Fruit fly (Drosophila melanogaster) whole organism, embryonic: ENCODE data around the gene Jon99Ciii.

Source experiments
- B-H2 ChIP-seq: fragments of 200-800 bp; sonication (Bioruptor generic); optimal IDR thresholded peaks from 2 replicates; lab custom pipeline; 2018; ENCODE audit warnings: missing biosample characterization, mild to moderate bottlenecking, missing genetic modification characterization
- CG10209 ChIP-seq: fragments of 200-800 bp; sonication (Bioruptor generic); optimal IDR thresholded peaks from 3 replicates; lab custom pipeline; 2017; ENCODE audit warnings: missing biosample characterization, mild to moderate bottlenecking, missing genetic modification characterization, missing genetic modification reagents
- CG10543 ChIP-seq: fragments of 200-800 bp; sonication (Bioruptor generic); optimal IDR thresholded peaks from 3 replicates; lab custom pipeline; 2017; ENCODE audit warnings: missing biosample characterization, mild to moderate bottlenecking, missing genetic modification characterization, moderate library complexity
- CG10565 ChIP-seq: fragments of 200-800 bp; sonication (Bioruptor generic); optimal IDR thresholded peaks from 3 replicates; lab custom pipeline; 2016; ENCODE audit warnings: missing biosample characterization, mild to moderate bottlenecking, missing genetic modification characterization
- CG12071 ChIP-seq: fragments of 200-800 bp; sonication (Bioruptor generic); optimal IDR thresholded peaks from 3 replicates; lab custom pipeline; 2018; ENCODE audit warnings: missing biosample characterization, mild to moderate bottlenecking, missing genetic modification characterization
- CG12942 ChIP-seq: fragments of 200-800 bp; sonication (Bioruptor generic); optimal IDR thresholded peaks from 3 replicates; lab custom pipeline; 2016; ENCODE audit warnings: missing biosample characterization, missing genetic modification characterization
- CG13296 ChIP-seq: fragments of 200-800 bp; sonication (Bioruptor generic); optimal IDR thresholded peaks from 3 replicates; lab custom pipeline; 2018; ENCODE audit warnings: missing biosample characterization, mild to moderate bottlenecking, missing genetic modification characterization
- CG13894 ChIP-seq: fragments of 200-800 bp; sonication (Bioruptor generic); optimal IDR thresholded peaks from 3 replicates; lab custom pipeline; 2018; ENCODE audit warnings: missing biosample characterization, mild to moderate bottlenecking, missing genetic modification characterization, moderate library complexity
- CG15269 ChIP-seq: fragments of 200-800 bp; sonication (Bioruptor generic); optimal IDR thresholded peaks from 2 replicates; lab custom pipeline; 2018; ENCODE audit warnings: missing biosample characterization, mild to moderate bottlenecking, missing genetic modification characterization, moderate library complexity
- CG15601 ChIP-seq: fragments of 200-800 bp; sonication (Bioruptor generic); optimal IDR thresholded peaks from 3 replicates; lab custom pipeline; 2019; ENCODE audit warnings: missing biosample characterization, mild to moderate bottlenecking, missing genetic modification characterization, moderate library complexity
- CG1647 ChIP-seq: fragments of 200-800 bp; sonication (Bioruptor generic); optimal IDR thresholded peaks from 3 replicates; lab custom pipeline; 2016; ENCODE audit warnings: missing biosample characterization, missing genetic modification characterization
- CG17359 ChIP-seq: fragments of 200-800 bp; sonication (Bioruptor generic); optimal IDR thresholded peaks from 3 replicates; lab custom pipeline; 2018; ENCODE audit warnings: missing biosample characterization, mild to moderate bottlenecking, missing genetic modification characterization, moderate library complexity
- CG2120 ChIP-seq: fragments of 200-800 bp; sonication (Bioruptor generic); optimal IDR thresholded peaks from 3 replicates; lab custom pipeline; 2016; ENCODE audit warnings: missing biosample characterization, missing genetic modification characterization
- CG2875 ChIP-seq: fragments of 200-800 bp; sonication (Bioruptor generic); optimal IDR thresholded peaks from 2 replicates; lab custom pipeline; 2017; ENCODE audit warnings: missing biosample characterization, mild to moderate bottlenecking, missing genetic modification characterization, missing genetic modification reagents
- CG2889 ChIP-seq: fragments of 200-800 bp; sonication (Bioruptor generic); IDR thresholded peaks from 3 replicates; pipeline ENCODE4 v1.3.6; 2022; ENCODE audit warnings: missing biosample characterization, missing genetic modification characterization
- CG3281 ChIP-seq: fragments of 200-800 bp; sonication (Bioruptor generic); optimal IDR thresholded peaks from 3 replicates; lab custom pipeline; 2017; ENCODE audit warnings: missing biosample characterization, mild to moderate bottlenecking, missing genetic modification characterization
- CG7556 ChIP-seq: fragments of 200-800 bp; sonication (Bioruptor generic); optimal IDR thresholded peaks from 2 replicates; lab custom pipeline; 2017; ENCODE audit warnings: missing biosample characterization, mild to moderate bottlenecking, missing genetic modification characterization
- CG8281 ChIP-seq: fragments of 200-800 bp; sonication (Bioruptor generic); optimal IDR thresholded peaks from 2 replicates; lab custom pipeline; 2018; ENCODE audit warnings: missing biosample characterization, mild to moderate bottlenecking, missing genetic modification characterization, moderate library complexity
- CG9609 ChIP-seq: fragments of 200-800 bp; sonication (Bioruptor generic); optimal IDR thresholded peaks from 3 replicates; lab custom pipeline; 2016; ENCODE audit warnings: missing biosample characterization, missing genetic modification characterization
- CHES-1-like ChIP-seq: fragments of 200-800 bp; sonication (Bioruptor generic); optimal IDR thresholded peaks from 2 replicates; lab custom pipeline; 2016; ENCODE audit warnings: missing biosample characterization, missing genetic modification characterization
- E2f2 ChIP-seq: fragments of 200-800 bp; sonication (Bioruptor generic); IDR thresholded peaks from 2 replicates; pipeline ENCODE4 v1.3.6; 2022; ENCODE audit warnings: missing biosample characterization, missing genetic modification characterization
- Hey ChIP-seq: fragments of 200-800 bp; sonication (Bioruptor generic); optimal IDR thresholded peaks from 3 replicates; lab custom pipeline; 2018; ENCODE audit warnings: missing biosample characterization, mild to moderate bottlenecking, missing genetic modification characterization
- Hmr ChIP-seq: fragments of 200-800 bp; sonication (Bioruptor generic); optimal IDR thresholded peaks from 3 replicates; lab custom pipeline; 2017; ENCODE audit warnings: mild to moderate bottlenecking, missing biosample characterization, missing genetic modification reagents, missing genetic modification characterization
- Hmx ChIP-seq: fragments of 200-800 bp; sonication (Bioruptor generic); optimal IDR thresholded peaks from 2 replicates; lab custom pipeline; 2016; ENCODE audit warnings: missing biosample characterization, missing genetic modification characterization
- Meics ChIP-seq: fragments of 200-800 bp; sonication (Bioruptor generic); optimal IDR thresholded peaks from 2 replicates; lab custom pipeline; 2017; ENCODE audit warnings: missing biosample characterization, mild to moderate bottlenecking, missing genetic modification characterization
- Mrtf ChIP-seq: fragments of 200-800 bp; sonication (Bioruptor generic); IDR thresholded peaks from 3 replicates; pipeline ENCODE4 v1.3.6; 2022; ENCODE audit warnings: missing biosample characterization, missing genetic modification characterization
- NK7.1 ChIP-seq: fragments of 200-800 bp; sonication (Bioruptor generic); optimal IDR thresholded peaks from 3 replicates; lab custom pipeline; 2016; ENCODE audit warnings: missing biosample characterization, missing genetic modification characterization
- Nf-YC ChIP-seq: fragments of 200-800 bp; optimal IDR thresholded peaks from 3 replicates; lab custom pipeline; 2019; ENCODE audit warnings: missing biosample characterization, mild to moderate bottlenecking, missing genetic modification characterization, moderate library complexity
- Opbp ChIP-seq: fragments of 200-800 bp; sonication (Bioruptor generic); IDR thresholded peaks from 3 replicates; pipeline ENCODE4 v1.3.6; 2022; ENCODE audit warnings: missing biosample characterization, missing genetic modification characterization; ENCODE audit not compliant: partially characterized antibody
- PHDP ChIP-seq: fragments of 200-800 bp; sonication (Bioruptor generic); optimal IDR thresholded peaks from 3 replicates; lab custom pipeline; 2018; ENCODE audit warnings: missing biosample characterization, mild to moderate bottlenecking, missing genetic modification characterization, moderate library complexity
- Pdp1 ChIP-seq, 2 experiments: fragments of 200-800 bp; sonication (Bioruptor generic); optimal IDR thresholded peaks; 3 replicates each; lab custom pipeline; 2016; ENCODE audit warnings: missing biosample characterization in 2 of 2, missing genetic modification characterization in 2 of 2, mild to moderate bottlenecking in 1 of 2, moderate library complexity in 1 of 2
- Rfx ChIP-seq: fragments of 200-800 bp; sonication (Bioruptor generic); IDR thresholded peaks from 2 replicates; pipeline ENCODE4 v1.3.6; 2022; ENCODE audit warnings: missing biosample characterization, missing genetic modification characterization
- Side ChIP-seq: fragments of 200-800 bp; sonication (Bioruptor generic); optimal IDR thresholded peaks from 2 replicates; lab custom pipeline; 2016; ENCODE audit warnings: missing biosample characterization, missing genetic modification characterization
- ash1 ChIP-seq: fragments of 200-800 bp; sonication (Bioruptor generic); optimal IDR thresholded peaks from 2 replicates; lab custom pipeline; 2018; ENCODE audit warnings: missing biosample characterization, mild to moderate bottlenecking, missing genetic modification characterization
- bab2 ChIP-seq: fragments of 200-800 bp; sonication (Bioruptor generic); optimal IDR thresholded peaks from 2 replicates; lab custom pipeline; 2016; ENCODE audit warnings: missing biosample characterization, missing genetic modification characterization
- bcd ChIP-seq: fragments of 200-800 bp; sonication (Bioruptor generic); optimal IDR thresholded peaks from 2 replicates; lab custom pipeline; 2017; ENCODE audit warnings: missing biosample characterization, mild to moderate bottlenecking, missing genetic modification characterization
- chm ChIP-seq: fragments of 200-800 bp; sonication (Bioruptor generic); IDR thresholded peaks from 2 replicates; pipeline ENCODE4 v1.3.6; 2022; ENCODE audit warnings: missing biosample characterization, missing genetic modification characterization
- crc ChIP-seq: fragments of 200-800 bp; sonication (Bioruptor generic); optimal IDR thresholded peaks from 2 replicates; lab custom pipeline; 2016; ENCODE audit warnings: missing biosample characterization, missing genetic modification characterization
- dysf ChIP-seq: fragments of 200-800 bp; sonication (Bioruptor generic); IDR thresholded peaks from 3 replicates; pipeline ENCODE4 v1.3.6; 2022; ENCODE audit warnings: missing biosample characterization, missing genetic modification characterization
- grn ChIP-seq: fragments of 200-800 bp; sonication (Bioruptor generic); optimal IDR thresholded peaks from 3 replicates; lab custom pipeline; 2017; ENCODE audit warnings: missing biosample characterization, missing genetic modification characterization
- ind ChIP-seq: fragments of 200-800 bp; sonication (Bioruptor generic); optimal IDR thresholded peaks from 3 replicates; lab custom pipeline; 2016; ENCODE audit warnings: missing biosample characterization, missing genetic modification characterization
- jumu ChIP-seq: fragments of 200-800 bp; sonication (Bioruptor generic); optimal IDR thresholded peaks from 3 replicates; lab custom pipeline; 2016; ENCODE audit warnings: missing biosample characterization, missing genetic modification characterization
- lab ChIP-seq: fragments of 200-800 bp; sonication (Bioruptor generic); optimal IDR thresholded peaks from 3 replicates; lab custom pipeline; 2017; ENCODE audit warnings: missing biosample characterization, missing genetic modification characterization, mild to moderate bottlenecking, moderate library complexity, missing genetic modification reagents
- lbe ChIP-seq: fragments of 200-800 bp; sonication (Bioruptor generic); optimal IDR thresholded peaks from 2 replicates; lab custom pipeline; 2016; ENCODE audit warnings: missing biosample characterization, mild to moderate bottlenecking, missing genetic modification characterization
- mirr ChIP-seq: fragments of 200-800 bp; sonication (Bioruptor generic); optimal IDR thresholded peaks from 3 replicates; lab custom pipeline; 2018; ENCODE audit warnings: missing biosample characterization, mild to moderate bottlenecking, missing genetic modification characterization
- odd ChIP-seq: fragments of 200-800 bp; sonication (Bioruptor generic); optimal IDR thresholded peaks from 2 replicates; lab custom pipeline; 2017; ENCODE audit warnings: missing biosample characterization, mild to moderate bottlenecking, missing genetic modification characterization
- org-1 ChIP-seq: fragments of 200-800 bp; sonication (Bioruptor generic); optimal IDR thresholded peaks from 2 replicates; lab custom pipeline; 2017; ENCODE audit warnings: missing biosample characterization, missing genetic modification characterization
- psq ChIP-seq: fragments of 200-800 bp; sonication (Bioruptor generic); optimal IDR thresholded peaks from 2 replicates; lab custom pipeline; 2017; ENCODE audit warnings: missing biosample characterization, missing genetic modification characterization
- shn ChIP-seq: fragments of 200-800 bp; sonication (Bioruptor generic); optimal IDR thresholded peaks from 3 replicates; lab custom pipeline; 2016; ENCODE audit warnings: missing biosample characterization, missing genetic modification characterization
- tll ChIP-seq, 2 experiments: fragments of 200-800 bp in 1 of 2; fragments of >200 bp in 1 of 2; sonication (Bioruptor generic) in 1 of 2; optimal IDR thresholded peaks; 2 replicates each; lab custom pipeline; 2017 to 2019; ENCODE audit warnings: missing biosample characterization in 2 of 2, missing genetic modification characterization in 2 of 2, mild to moderate bottlenecking in 1 of 2, moderate library complexity in 1 of 2
- yki ChIP-seq: fragments of >200 bp; optimal IDR thresholded peaks from 3 replicates; lab custom pipeline; 2018

Gene Jon99Ciii

DNA sequence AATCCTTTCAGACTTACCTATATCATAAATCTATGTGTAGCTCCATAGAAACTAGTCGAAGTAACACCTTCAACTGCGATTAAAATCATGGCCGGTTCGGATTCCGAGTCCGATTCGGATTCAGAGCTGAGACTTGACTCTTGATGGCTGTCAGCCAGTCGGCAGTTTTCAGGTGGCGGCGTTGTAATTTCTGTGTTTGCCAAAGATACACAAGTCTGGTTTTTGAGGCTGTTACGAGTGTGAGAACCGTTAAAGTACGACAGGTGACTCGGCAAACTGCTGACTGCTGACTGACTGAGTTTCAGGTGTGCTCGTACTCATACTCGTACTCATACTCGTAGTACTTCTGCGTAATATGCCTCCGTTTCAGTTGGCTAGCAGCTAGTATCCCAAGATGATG lies 30.8 kb upstream of the Jon99Ciii start (continued):
- TF ChIP-seq Hmx (GFP tag; lab: Kevin White, UChicago), result no peak
- peak; percentile 11 for TF ChIP-seq NK7.1 (GFP tag; lab: Kevin White, UChicago)
- TF ChIP-seq CG8281 (tag; lab: Kevin White, UChicago), result no peak
- peak; percentile 22 for TF ChIP-seq bcd (GFP tag; lab: Kevin White, UChicago)
- TF ChIP-seq mirr (GFP tag; lab: Kevin White, UChicago), result peak; percentile 34
- TF ChIP-seq Rfx (GFP tag; lab: Robert Waterston, UW), result peak; percentile 34; the same call in 1 of the 2 replicates
- TF ChIP-seq CG1647, result peak; percentile 6
- peak; percentile 72 for TF ChIP-seq Hmr (GFP tag; lab: Kevin White, UChicago)
- peak; percentile 6 for TF ChIP-seq CG10543 (GFP tag; lab: Kevin White, UChicago)
- peak; percentile 25 for TF ChIP-seq Side (GFP tag; lab: Kevin White, UChicago)
- no peak for TF ChIP-seq crc (GFP tag; lab: Kevin White, UChicago)
- peak; percentile 44 for TF ChIP-seq org-1
- no peak for TF ChIP-seq Nf-YC
- no peak for TF ChIP-seq CG9609 (GFP tag; lab: Kevin White, UChicago)
- TF ChIP-seq dysf (GFP tag; lab: Robert Waterston, UW), result peak; percentile 8; the same call in 1 of the 3 replicates
- peak; percentile 48 for TF ChIP-seq CG2120 (GFP tag; lab: Kevin White, UChicago)
- no peak for TF ChIP-seq CG2889 (GFP tag; lab: Robert Waterston, UW)
- TF ChIP-seq jumu, result no peak
- peak; percentile 56 for TF ChIP-seq CG3281
- TF ChIP-seq Opbp, result no peak
- TF ChIP-seq odd (GFP tag; lab: Kevin White, UChicago), result peak; percentile 42
- TF ChIP-seq lbe (GFP tag; lab: Kevin White, UChicago), result no peak
- peak; percentile 12 for TF ChIP-seq CG17359 (tag; lab: Kevin White, UChicago)
- no peak for TF ChIP-seq E2f2 (GFP tag; lab: Robert Waterston, UW)
- peak in 1 of 2 experiments; percentile 3 for TF ChIP-seq tll (GFP tag; optimal IDR thresholded peaks at IDR 0.05; lab: Kevin White, UChicago)
- peak in 1 of 2 experiments; percentile 20 for TF ChIP-seq Pdp1 (GFP tag; optimal IDR thresholded peaks at IDR 0.05; lab: Kevin White, UChicago)
- peak; percentile 7 for TF ChIP-seq bab2 (GFP tag; lab: Kevin White, UChicago)
- TF ChIP-seq CG2875, result peak; percentile 17
- TF ChIP-seq chm (GFP tag; lab: Robert Waterston, UW), result no peak
- no peak for TF ChIP-seq psq (GFP tag; lab: Kevin White, UChicago)
- peak; percentile 55 for TF ChIP-seq CG10209 (GFP tag; lab: Kevin White, UChicago)
- no peak for TF ChIP-seq CG12942 (GFP tag; lab: Kevin White, UChicago)
- TF ChIP-seq yki, result no peak
- TF ChIP-seq ind (GFP tag; lab: Kevin White, UChicago), result no peak
- peak; percentile 2 for TF ChIP-seq shn
- no peak for TF ChIP-seq Mrtf (GFP tag; lab: Robert Waterston, UW)
- peak; percentile 59 for TF ChIP-seq CG12071 (GFP tag; lab: Kevin White, UChicago)
- TF ChIP-seq B-H2, result peak; percentile 39
- TF ChIP-seq CG7556 (GFP tag; lab: Kevin White, UChicago), result peak; percentile 18
- TF ChIP-seq CG15601 (tag; lab: Kevin White, UChicago), result peak; percentile 34
- no peak for TF ChIP-seq CG10565 (GFP tag; lab: Kevin White, UChicago)
- peak; percentile 25 for TF ChIP-seq Hey (tag; lab: Kevin White, UChicago)
- TF ChIP-seq Meics (GFP tag; lab: Kevin White, UChicago), result peak; percentile 46
- no peak for TF ChIP-seq ash1 (GFP tag; lab: Kevin White, UChicago)
- peak; percentile 34 for TF ChIP-seq CG15269 (tag; lab: Kevin White, UChicago)
- TF ChIP-seq PHDP (tag; lab: Kevin White, UChicago), result peak; percentile 53
- peak; percentile 49 for TF ChIP-seq CG13296 (GFP tag; lab: Kevin White, UChicago)
- peak; percentile 80 for TF ChIP-seq lab (GFP tag; lab: Kevin White, UChicago)
- peak; percentile 2 for TF ChIP-seq CHES-1-like (GFP tag; lab: Kevin White, UChicago)
- TF ChIP-seq grn (GFP tag; lab: Kevin White, UChicago), result peak; percentile 15
- peak; percentile 31 for TF ChIP-seq CG13894 (tag; lab: Kevin White, UChicago)
